Comparison of ENCODE assay signal across 1 fruit fly cellular context in the genomic region with DNA sequence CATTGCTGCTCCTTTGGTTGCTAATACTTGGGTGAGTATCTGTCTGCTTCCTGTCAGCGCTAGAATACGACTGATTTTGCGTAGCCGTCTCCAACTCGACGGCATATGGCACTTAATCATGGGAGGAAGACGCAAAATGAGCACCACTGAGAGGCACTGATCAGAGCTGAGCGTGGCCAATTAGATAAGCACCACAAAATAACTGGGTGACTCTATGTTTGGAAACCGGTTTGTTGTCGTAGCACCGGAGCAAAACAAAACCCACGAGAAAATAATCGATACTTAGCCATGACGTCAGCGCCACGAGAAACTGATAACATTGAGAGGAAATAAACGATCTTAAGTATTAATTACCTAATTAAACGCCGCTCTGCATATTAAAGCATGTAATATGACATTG.
TF ChIP-seq lines count a peak whose summit lies in the region.

A gene (minus strand): TSS at position 166 of the 400 bp plus-strand sequence.

TF ChIP-seq in whole organism, embryonic, 481 proteins besides CTCF, POLR2A, EP300 and RAD21 (continued from another document):
- TF ChIP-seq so (GFP tag; IDR thresholded peaks at IDR 0.05; lab: Robert Waterston, UW) (0 out of 3 replicates have a peak, but pooled peaks have one; percentile 39), Vsx1 (GFP tag; optimal IDR thresholded peaks at IDR 0.05; lab: Kevin White, UChicago) (peak; percentile 83), bcd (GFP tag; optimal IDR thresholded peaks at IDR 0.05; lab: Kevin White, UChicago) (no peak), ttk (GFP tag; IDR thresholded peaks at IDR 0.05; lab: Robert Waterston, UW) (no peak), cg (GFP tag; optimal IDR thresholded peaks at IDR 0.05; lab: Kevin White, UChicago) (no peak), ash1 (GFP tag; optimal IDR thresholded peaks at IDR 0.05; lab: Kevin White, UChicago) (no peak), Ada2b (GFP tag; IDR thresholded peaks at IDR 0.05; lab: Robert Waterston, UW) (no peak), disco-r (GFP tag; optimal IDR thresholded peaks at IDR 0.05; lab: Kevin White, UChicago) (no peak), row (GFP tag; IDR thresholded peaks at IDR 0.05; lab: Robert Waterston, UW) (no peak), dimm (GFP tag; IDR thresholded peaks at IDR 0.05; lab: Robert Waterston, UW) (no peak), amos (GFP tag; IDR thresholded peaks at IDR 0.05; lab: Robert Waterston, UW; ENCODE audit: partially characterized antibody) (peak; percentile 16; the same call in 1 of the 2 replicates), NFAT (GFP tag; IDR thresholded peaks at IDR 0.05; lab: Robert Waterston, UW) (no peak), CG18476 (GFP tag; optimal IDR thresholded peaks at IDR 0.05; lab: Kevin White, UChicago) (no peak), fd3F (GFP tag; optimal IDR thresholded peaks at IDR 0.05; lab: Kevin White, UChicago) (no peak), CG17568 (GFP tag; optimal IDR thresholded peaks at IDR 0.05; lab: Kevin White, UChicago) (no peak), CG1832 (GFP tag; optimal IDR thresholded peaks at IDR 0.05; lab: Kevin White, UChicago) (no peak), scrt (GFP tag; optimal IDR thresholded peaks at IDR 0.05; lab: Kevin White, UChicago) (no peak), bsh (GFP tag; optimal IDR thresholded peaks at IDR 0.05; lab: Kevin White, UChicago) (no peak), Bgb (GFP tag; IDR thresholded peaks at IDR 0.05; lab: Robert Waterston, UW; ENCODE audit: partially characterized antibody) (0 out of 2 replicates have a peak, but pooled peaks have one; percentile 18), aop (GFP tag; IDR thresholded peaks at IDR 0.05; lab: Robert Waterston, UW) (no peak), Sry-β (GFP tag; optimal IDR thresholded peaks at IDR 0.05; lab: Kevin White, UChicago) (peak; percentile 8), CG8765 (GFP tag; IDR thresholded peaks at IDR 0.05; lab: Robert Waterston, UW) (no peak), CG7372 (GFP tag; IDR thresholded peaks at IDR 0.05; lab: Robert Waterston, UW) (no peak), chinmo (GFP tag; IDR thresholded peaks at IDR 0.05; lab: Robert Waterston, UW; ENCODE audit: partially characterized antibody) (peak; percentile 85; the same call in 2 of the 4 replicates), CG9609 (GFP tag; optimal IDR thresholded peaks at IDR 0.05; lab: Kevin White, UChicago) (no peak), CG17328 (GFP tag; IDR thresholded peaks at IDR 0.05; lab: Robert Waterston, UW) (no peak), Opbp (GFP tag; IDR thresholded peaks at IDR 0.05; lab: Robert Waterston, UW; ENCODE audit: partially characterized antibody) (no peak), zen2 (GFP tag; IDR thresholded peaks at IDR 0.05; lab: Robert Waterston, UW; ENCODE audit: partially characterized antibody) (no peak), Side (GFP tag; optimal IDR thresholded peaks at IDR 0.05; lab: Kevin White, UChicago) (no peak), CG34376 (GFP tag; optimal IDR thresholded peaks at IDR 0.05; lab: Kevin White, UChicago) (peak; percentile 27), CG15514 (GFP tag; optimal IDR thresholded peaks at IDR 0.05; lab: Kevin White, UChicago) (no peak), CG17385 (GFP tag; optimal IDR thresholded peaks at IDR 0.05; lab: Kevin White, UChicago) (no peak), CG8290 (GFP tag; optimal IDR thresholded peaks at IDR 0.05; lab: Kevin White, UChicago) (no peak), CG8290 (tag; optimal IDR thresholded peaks at IDR 0.05; lab: Kevin White, UChicago) (no peak), CG18011 (GFP tag; optimal IDR thresholded peaks at IDR 0.05; lab: Kevin White, UChicago) (no peak), Nf-YC (tag; optimal IDR thresholded peaks at IDR 0.05; lab: Kevin White, UChicago) (no peak), CG2120 (GFP tag; optimal IDR thresholded peaks at IDR 0.05; lab: Kevin White, UChicago) (no peak), CoRest (tag; optimal IDR thresholded peaks at IDR 0.05; lab: Kevin White, UChicago) (no peak), Adf1 (GFP tag; IDR thresholded peaks at IDR 0.05; lab: Robert Waterston, UW) (peak; percentile 13; the same call in 1 of the 2 replicates), onecut (GFP tag; IDR thresholded peaks at IDR 0.05; lab: Robert Waterston, UW) (peak; percentile 99), Aef1 (GFP tag; IDR thresholded peaks at IDR 0.05; lab: Robert Waterston, UW) (no peak), Med (GFP tag; lab: Kevin White, UChicago) (peak; percentile 26), Pdp1 (GFP tag; optimal IDR thresholded peaks at IDR 0.05; lab: Kevin White, UChicago) (peak in 1 of 2 experiments; percentile 47), CG13894 (tag; optimal IDR thresholded peaks at IDR 0.05; lab: Kevin White, UChicago) (no peak), CG14965 (GFP tag; optimal IDR thresholded peaks at IDR 0.05; lab: Kevin White, UChicago; ENCODE audit: borderline replicate concordance) (no peak), CG13287 (GFP tag; IDR thresholded peaks at IDR 0.05; lab: Robert Waterston, UW; ENCODE audit: partially characterized antibody) (peak; percentile 28), Rfx (GFP tag; IDR thresholded peaks at IDR 0.05; lab: Robert Waterston, UW) (0 out of 2 replicates have a peak, but pooled peaks have one; percentile 23), sob (GFP tag; IDR thresholded peaks at IDR 0.05; lab: Robert Waterston, UW) (0 out of 2 replicates have a peak, but pooled peaks have one; percentile 11), CG7928 (GFP tag; optimal IDR thresholded peaks at IDR 0.05; lab: Kevin White, UChicago) (no peak), eve (GFP tag; optimal IDR thresholded peaks at IDR 0.05; lab: Kevin White, UChicago) (no peak), gt (GFP tag; IDR thresholded peaks at IDR 0.05; lab: Robert Waterston, UW) (no peak), CG14667 (GFP tag; IDR thresholded peaks at IDR 0.05; lab: Robert Waterston, UW) (no peak), chm (GFP tag; IDR thresholded peaks at IDR 0.05; lab: Robert Waterston, UW) (peak; percentile 49; the same call in 1 of the 2 replicates), CG30020 (tag; optimal IDR thresholded peaks at IDR 0.05; lab: Kevin White, UChicago) (no peak), dmrt99B (tag; optimal IDR thresholded peaks at IDR 0.05; lab: Kevin White, UChicago) (no peak), CG3065 (GFP tag; optimal IDR thresholded peaks at IDR 0.05; lab: Kevin White, UChicago) (no peak), lilli (GFP tag; optimal IDR thresholded peaks at IDR 0.05; lab: Kevin White, UChicago) (no peak), cas (GFP tag; IDR thresholded peaks at IDR 0.05; lab: Robert Waterston, UW) (no peak), salm (tag; optimal IDR thresholded peaks at IDR 0.05; lab: Kevin White, UChicago) (no peak), MESR4 (GFP tag; optimal IDR thresholded peaks at IDR 0.05; lab: Kevin White, UChicago) (peak; percentile 1), ATbp (GFP tag; optimal IDR thresholded peaks at IDR 0.05; lab: Kevin White, UChicago) (no peak), unc-4 (GFP tag; IDR thresholded peaks at IDR 0.05; lab: Robert Waterston, UW; ENCODE audit: partially characterized antibody) (no peak), her (GFP tag; optimal IDR thresholded peaks at IDR 0.05; lab: Kevin White, UChicago) (no peak), CG2129 (GFP tag; IDR thresholded peaks at IDR 0.05; lab: Robert Waterston, UW; ENCODE audit: partially characterized antibody) (no peak), CG2678 (tag; optimal IDR thresholded peaks at IDR 0.05; lab: Kevin White, UChicago) (no peak), CG10462 (GFP tag; optimal IDR thresholded peaks at IDR 0.05; lab: Kevin White, UChicago) (no peak), Drgx (GFP tag; IDR thresholded peaks at IDR 0.05; lab: Robert Waterston, UW) (no peak), Hand (GFP tag; optimal IDR thresholded peaks at IDR 0.05; lab: Kevin White, UChicago) (no peak), danr (GFP tag; IDR thresholded peaks at IDR 0.05; lab: Robert Waterston, UW) (no peak), CG14050 (GFP tag; IDR thresholded peaks at IDR 0.05; lab: Robert Waterston, UW) (no peak), tx (GFP tag; optimal IDR thresholded peaks at IDR 0.05; lab: Kevin White, UChicago) (no peak), CG13775 (GFP tag; optimal IDR thresholded peaks at IDR 0.05; lab: Kevin White, UChicago) (no peak), CG8924 (tag; optimal IDR thresholded peaks at IDR 0.05; lab: Kevin White, UChicago) (no peak), nerfin-1 (tag; optimal IDR thresholded peaks at IDR 0.05; lab: Kevin White, UChicago) (no peak), vvl (GFP tag; IDR thresholded peaks at IDR 0.05; lab: Robert Waterston, UW) (peak; percentile 19; the same call in 1 of the 2 replicates), ranshi (GFP tag; IDR thresholded peaks at IDR 0.05; lab: Robert Waterston, UW) (no peak), CG17802 (tag; optimal IDR thresholded peaks at IDR 0.05; lab: Kevin White, UChicago) (no peak), CG2199 (GFP tag; IDR thresholded peaks at IDR 0.05; lab: Robert Waterston, UW) (no peak), CG7745 (tag; optimal IDR thresholded peaks at IDR 0.05; lab: Kevin White, UChicago) (peak; percentile 56), cwo (GFP tag; optimal IDR thresholded peaks at IDR 0.05; lab: Kevin White, UChicago) (no peak), sug (tag; optimal IDR thresholded peaks at IDR 0.05; lab: Kevin White, UChicago) (no peak), ci (GFP tag; IDR thresholded peaks at IDR 0.05; lab: Robert Waterston, UW) (peak; percentile 61; the same call in 2 of the 3 replicates), bbx (GFP tag; IDR thresholded peaks at IDR 0.05; lab: Robert Waterston, UW; ENCODE audit: partially characterized antibody) (0 out of 2 replicates have a peak, but pooled peaks have one; percentile 12), gcm (GFP tag; optimal IDR thresholded peaks at IDR 0.05; lab: Kevin White, UChicago) (no peak), CG12769 (tag; optimal IDR thresholded peaks at IDR 0.05; lab: Kevin White, UChicago) (no peak), fru (optimal IDR thresholded peaks at IDR 0.05; lab: Kevin White, UChicago) (no peak), org-1 (GFP tag; optimal IDR thresholded peaks at IDR 0.05; lab: Kevin White, UChicago) (no peak)
